ENCODE assay signal across 3 fruit fly cellular contexts in the genomic region with DNA sequence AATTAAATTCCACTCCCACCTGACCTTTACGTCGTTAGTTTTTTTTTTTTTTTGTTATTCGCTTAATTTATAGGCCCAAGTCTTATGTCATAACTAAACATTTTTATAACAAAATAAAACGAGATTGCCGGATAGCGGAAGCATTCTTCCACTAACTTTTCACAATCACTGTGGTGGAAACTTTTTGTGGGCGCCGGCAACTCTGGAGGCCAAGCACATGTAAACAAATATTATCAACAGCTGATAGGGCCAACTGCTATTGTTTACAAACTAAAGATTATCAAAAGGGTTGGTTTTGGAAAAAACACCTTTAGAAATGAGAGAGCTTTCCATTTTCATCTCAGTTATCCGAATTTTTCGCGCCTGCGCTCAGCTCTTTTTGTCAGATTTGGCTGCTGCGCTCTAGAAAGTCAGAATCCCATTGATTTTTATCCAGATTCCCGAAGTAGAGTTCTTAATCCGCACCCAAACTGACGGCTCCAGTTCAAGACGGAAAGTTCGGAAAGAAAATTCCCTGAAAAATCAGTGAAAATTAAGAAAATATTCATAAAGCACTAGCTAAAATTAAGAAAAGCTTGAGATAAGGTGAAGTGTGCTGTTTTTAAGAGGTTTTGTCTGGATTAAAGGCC.
TF ChIP-seq lines count a peak whose summit lies in the region.

nAChRbeta1 (plus strand) TSS at position 432 of the 629 bp plus-strand sequence.

- no peak for TF ChIP-seq CTCF in whole organism, embryonic (GFP tag; optimal IDR thresholded peaks at IDR 0.05; lab: Kevin White, UChicago)

TF ChIP-seq in whole organism, adult, 20 proteins besides CTCF, POLR2A, EP300 and RAD21:
- TF ChIP-seq CG7101 (tag; optimal IDR thresholded peaks at IDR 0.05; lab: Kevin White, UChicago) (no peak), CG14711 (tag; optimal IDR thresholded peaks at IDR 0.05; lab: Kevin White, UChicago) (peak; percentile 80)
TF ChIP-seq in whole organism, adult: peak in this region for 1.

TF ChIP-seq in whole organism, embryonic, 481 proteins besides CTCF, POLR2A, EP300 and RAD21 (continues in another document):
- no peak for TF ChIP-seq CG30020 (tag; optimal IDR thresholded peaks at IDR 0.05; lab: Kevin White, UChicago)
- TF ChIP-seq CG10565 (GFP tag; optimal IDR thresholded peaks at IDR 0.05; lab: Kevin White, UChicago), result no peak
- peak; percentile 55 for TF ChIP-seq nerfin-1 (tag; optimal IDR thresholded peaks at IDR 0.05; lab: Kevin White, UChicago)
- no peak for TF ChIP-seq en (GFP tag; optimal IDR thresholded peaks at IDR 0.05; lab: Kevin White, UChicago)
- TF ChIP-seq Eip74EF (GFP tag; optimal IDR thresholded peaks at IDR 0.05; lab: Kevin White, UChicago), result no peak
- no peak for TF ChIP-seq CG14965 (GFP tag; optimal IDR thresholded peaks at IDR 0.05; lab: Kevin White, UChicago; ENCODE audit: borderline replicate concordance)
- no peak for TF ChIP-seq CG30403 (GFP tag; optimal IDR thresholded peaks at IDR 0.05; lab: Kevin White, UChicago)
- no peak for TF ChIP-seq CG3065 (GFP tag; optimal IDR thresholded peaks at IDR 0.05; lab: Kevin White, UChicago)
- peak; percentile 74 for TF ChIP-seq ewg (GFP tag; optimal IDR thresholded peaks at IDR 0.05; lab: Kevin White, UChicago)
- no peak for TF ChIP-seq NC2α (GFP tag; optimal IDR thresholded peaks at IDR 0.05; lab: Kevin White, UChicago)
- no peak for TF ChIP-seq CG9609 (GFP tag; optimal IDR thresholded peaks at IDR 0.05; lab: Kevin White, UChicago)
- no peak for TF ChIP-seq Xrp1 (GFP tag; IDR thresholded peaks at IDR 0.05; lab: Robert Waterston, UW)
- TF ChIP-seq hb (GFP tag; IDR thresholded peaks at IDR 0.05; lab: Robert Waterston, UW; ENCODE audit: partially characterized antibody), result no peak
- TF ChIP-seq Hsf (GFP tag; optimal IDR thresholded peaks at IDR 0.05; lab: Kevin White, UChicago), result no peak
- TF ChIP-seq inv (GFP tag; IDR thresholded peaks at IDR 0.05; lab: Robert Waterston, UW; ENCODE audit: partially characterized antibody), result no peak
- TF ChIP-seq CG42726 (GFP tag; IDR thresholded peaks at IDR 0.05; lab: Robert Waterston, UW; ENCODE audit: partially characterized antibody), result no peak
- no peak for TF ChIP-seq so (GFP tag; IDR thresholded peaks at IDR 0.05; lab: Robert Waterston, UW)
- peak; percentile 10 for TF ChIP-seq sqz (GFP tag; optimal IDR thresholded peaks at IDR 0.05; lab: Kevin White, UChicago)
- no peak for TF ChIP-seq Rx (GFP tag; IDR thresholded peaks at IDR 0.05; lab: Robert Waterston, UW)
- no peak for TF ChIP-seq aop (GFP tag; IDR thresholded peaks at IDR 0.05; lab: Robert Waterston, UW)
- TF ChIP-seq dimm (GFP tag; IDR thresholded peaks at IDR 0.05; lab: Robert Waterston, UW), result no peak
- TF ChIP-seq CG34422 (GFP tag; IDR thresholded peaks at IDR 0.05; lab: Robert Waterston, UW), result peak; percentile 76; the same call in 1 of the 3 replicates
- peak; percentile 83 for TF ChIP-seq scrt (GFP tag; optimal IDR thresholded peaks at IDR 0.05; lab: Kevin White, UChicago)
- no peak for TF ChIP-seq pum (GFP tag; optimal IDR thresholded peaks at IDR 0.05; lab: Kevin White, UChicago)
- TF ChIP-seq CG6175 (GFP tag; IDR thresholded peaks at IDR 0.05; lab: Robert Waterston, UW), result no peak
- no peak for TF ChIP-seq sd (tag; optimal IDR thresholded peaks at IDR 0.05; lab: Kevin White, UChicago)
- no peak for TF ChIP-seq ash1 (GFP tag; optimal IDR thresholded peaks at IDR 0.05; lab: Kevin White, UChicago)
- TF ChIP-seq ind (GFP tag; optimal IDR thresholded peaks at IDR 0.05; lab: Kevin White, UChicago), result no peak
- no peak for TF ChIP-seq sens (GFP tag; lab: Kevin White, UChicago)
- TF ChIP-seq CG4854 (GFP tag; optimal IDR thresholded peaks at IDR 0.05; lab: Kevin White, UChicago), result no peak
- no peak for TF ChIP-seq grn (GFP tag; optimal IDR thresholded peaks at IDR 0.05; lab: Kevin White, UChicago)
- TF ChIP-seq sob (GFP tag; IDR thresholded peaks at IDR 0.05; lab: Robert Waterston, UW), result no peak
- TF ChIP-seq Optix (GFP tag; IDR thresholded peaks at IDR 0.05; lab: Robert Waterston, UW), result no peak
- TF ChIP-seq bcd (GFP tag; optimal IDR thresholded peaks at IDR 0.05; lab: Kevin White, UChicago), result no peak
- TF ChIP-seq Lpt (GFP tag; optimal IDR thresholded peaks at IDR 0.05; lab: Kevin White, UChicago), result no peak
- no peak for TF ChIP-seq CG6272 (GFP tag; IDR thresholded peaks at IDR 0.05; lab: Robert Waterston, UW)
- no peak for TF ChIP-seq Ravus (GFP tag; IDR thresholded peaks at IDR 0.05; lab: Robert Waterston, UW)
- no peak for TF ChIP-seq CG7987 (GFP tag; optimal IDR thresholded peaks at IDR 0.05; lab: Kevin White, UChicago)
- TF ChIP-seq Dbx (GFP tag; IDR thresholded peaks at IDR 0.05; lab: Robert Waterston, UW), result no peak
- no peak for TF ChIP-seq CG11723 (GFP tag; optimal IDR thresholded peaks at IDR 0.05; lab: Kevin White, UChicago)
- peak in 1 of 2 experiments; percentile 17 for TF ChIP-seq Trl (optimal IDR thresholded peaks at IDR 0.05; lab: Kevin White, UChicago)
- no peak for TF ChIP-seq Trl (GFP tag; optimal IDR thresholded peaks at IDR 0.05; lab: Kevin White, UChicago)

TF ChIP-seq in whole organism, prepupa, 60 proteins besides CTCF, POLR2A, EP300 and RAD21:
- peak; percentile 32 for TF ChIP-seq svp (GFP tag; lab: Kevin White, UChicago)
- TF ChIP-seq pdm3 (GFP tag; optimal IDR thresholded peaks at IDR 0.05; lab: Kevin White, UChicago), result no peak
